Fruit fly (Drosophila melanogaster): ENCODE results near the gene CG32085.

CG32085 gene

dm6 chr3L:11680298-11680697, at the start of gene CG32085 (continued):
- TF ChIP-seq CG4617 (GFP tag; optimal IDR thresholded peaks at IDR 0.05; ENCODE audit: borderline replicate concordance) (no peak), onecut (GFP tag; IDR thresholded peaks at IDR 0.05) (peak; percentile 69), nerfin-1 (tag; optimal IDR thresholded peaks at IDR 0.05) (peak; percentile 25), vvl (GFP tag; IDR thresholded peaks at IDR 0.05) (peak; percentile 82), CG12236 (GFP tag; optimal IDR thresholded peaks at IDR 0.05) (no peak), Poxn (GFP tag; IDR thresholded peaks at IDR 0.05) (no peak), nmo (GFP tag; optimal IDR thresholded peaks at IDR 0.05) (no peak), CG6175 (GFP tag; IDR thresholded peaks at IDR 0.05) (peak; percentile 66; the same call in 1 of the 3 replicates), gt (GFP tag; IDR thresholded peaks at IDR 0.05) (no peak), CG4854 (GFP tag; optimal IDR thresholded peaks at IDR 0.05) (peak; percentile 17), pzg (GFP tag; optimal IDR thresholded peaks at IDR 0.05) (peak; percentile 26), E2f2 (GFP tag; IDR thresholded peaks at IDR 0.05) (peak; percentile 47), CG17912 (GFP tag; optimal IDR thresholded peaks at IDR 0.05) (no peak), Dip3 (GFP tag; optimal IDR thresholded peaks at IDR 0.05) (peak; percentile 41), slou (GFP tag; optimal IDR thresholded peaks at IDR 0.05) (no peak), CG12071 (GFP tag; optimal IDR thresholded peaks at IDR 0.05) (peak; percentile 69), kni (GFP tag; optimal IDR thresholded peaks at IDR 0.05) (peak; percentile 0), repo (GFP tag; optimal IDR thresholded peaks at IDR 0.05) (peak; percentile 28), rib (GFP tag; IDR thresholded peaks at IDR 0.05) (peak; percentile 51; the same call in 1 of the 2 replicates), zfh1 (GFP tag; IDR thresholded peaks at IDR 0.05) (peak; percentile 67; the same call in 2 of the 3 replicates), Sry-δ (GFP tag; optimal IDR thresholded peaks at IDR 0.05) (peak; percentile 6), corto (GFP tag; optimal IDR thresholded peaks at IDR 0.05) (no peak), C15 (GFP tag; IDR thresholded peaks at IDR 0.05) (0 out of 3 replicates have a peak, but pooled peaks have one; percentile 37), CG7963 (GFP tag; IDR thresholded peaks at IDR 0.05; ENCODE audit: partially characterized antibody) (no peak), CG10366 (GFP tag; IDR thresholded peaks at IDR 0.05) (peak; percentile 32; the same call in 1 of the 2 replicates), CG5953 (GFP tag; IDR thresholded peaks at IDR 0.05) (0 out of 2 replicates have a peak, but pooled peaks have one; percentile 47), oc (tag; optimal IDR thresholded peaks at IDR 0.05) (no peak)

dm6 chr3L:11728147-11728546, 48.0 kb upstream of the CG32085 start, which contains the start of gene sunn:
Gene sunn, plus strand, starts transcription at chr3L:11728348.
- TF ChIP-seq CG12155 (GFP tag; optimal IDR thresholded peaks at IDR 0.05), result no peak
- no peak for TF ChIP-seq pan (optimal IDR thresholded peaks at IDR 0.05)
- TF ChIP-seq pan (GFP tag; optimal IDR thresholded peaks at IDR 0.05 in 1 of 2, IDR thresholded peaks at IDR 0.05 in 1 of 2), result no peak
- TF ChIP-seq CG9876 (GFP tag; optimal IDR thresholded peaks at IDR 0.05), result no peak
- no peak for TF ChIP-seq CG9609 (GFP tag; optimal IDR thresholded peaks at IDR 0.05)
- TF ChIP-seq CG7928 (GFP tag; optimal IDR thresholded peaks at IDR 0.05), result no peak
- no peak for TF ChIP-seq ac (GFP tag; optimal IDR thresholded peaks at IDR 0.05)
- TF ChIP-seq kni (GFP tag; optimal IDR thresholded peaks at IDR 0.05), result no peak
- no peak for TF ChIP-seq NC2α (GFP tag; optimal IDR thresholded peaks at IDR 0.05)
- TF ChIP-seq CG11456 (GFP tag; IDR thresholded peaks at IDR 0.05), result no peak
- TF ChIP-seq Drgx (GFP tag; IDR thresholded peaks at IDR 0.05), result no peak
- no peak for TF ChIP-seq Camta (GFP tag; optimal IDR thresholded peaks at IDR 0.05)
- no peak for TF ChIP-seq fu2 (GFP tag; optimal IDR thresholded peaks at IDR 0.05)
- no peak for TF ChIP-seq Xbp1 (GFP tag; optimal IDR thresholded peaks at IDR 0.05)
- TF ChIP-seq NFAT (GFP tag; IDR thresholded peaks at IDR 0.05), result no peak
- no peak for TF ChIP-seq gce (GFP tag; IDR thresholded peaks at IDR 0.05)
- TF ChIP-seq mld (GFP tag; IDR thresholded peaks at IDR 0.05; ENCODE audit: partially characterized antibody), result no peak
- TF ChIP-seq CG14860 (GFP tag; IDR thresholded peaks at IDR 0.05; ENCODE audit: partially characterized antibody), result no peak
- no peak for TF ChIP-seq Mrtf (GFP tag; IDR thresholded peaks at IDR 0.05)
- TF ChIP-seq Rx (GFP tag; IDR thresholded peaks at IDR 0.05), result no peak
- no peak for TF ChIP-seq disco-r (GFP tag; optimal IDR thresholded peaks at IDR 0.05)
- no peak for TF ChIP-seq Tbp (GFP tag; optimal IDR thresholded peaks at IDR 0.05)
- no peak for TF ChIP-seq pnt (GFP tag; optimal IDR thresholded peaks at IDR 0.05)
- peak; percentile 80 for TF ChIP-seq E2f2 (GFP tag; IDR thresholded peaks at IDR 0.05)
- TF ChIP-seq Hmx (GFP tag; optimal IDR thresholded peaks at IDR 0.05), result no peak
- no peak for TF ChIP-seq Meics (GFP tag; optimal IDR thresholded peaks at IDR 0.05)
- no peak for TF ChIP-seq CG10462 (GFP tag; optimal IDR thresholded peaks at IDR 0.05)
- TF ChIP-seq pzg (GFP tag; optimal IDR thresholded peaks at IDR 0.05), result peak; percentile 1
- no peak for TF ChIP-seq CG15479 (GFP tag; optimal IDR thresholded peaks at IDR 0.05)
- TF ChIP-seq CG5953 (GFP tag; IDR thresholded peaks at IDR 0.05), result no peak

Data from whole organism, embryonic.